Worm (Caenorhabditis elegans): ENCODE data around the gene gtap-1.
A peak's percentile ranks its signal among the peaks of the same experiment; 100 is the strongest.

Gene gtap-1

ce11 chrII:5819655-5820054, 13.4 kb downstream of the gtap-1 start (continued):
- TF ChIP-seq nhr-6 (tag; optimal IDR thresholded peaks at IDR 0.05) (no peak), rbr-2 (tag; optimal IDR thresholded peaks at IDR 0.05) (no peak), set-16 (GFP tag; IDR thresholded peaks at IDR 0.05) (no peak), arid-1 (GFP tag; conservative IDR thresholded peaks at IDR 0.05) (no peak), duxl-1 (tag; optimal IDR thresholded peaks at IDR 0.05; ENCODE audit: poor library complexity) (no peak), nhr-25 (tag; optimal IDR thresholded peaks at IDR 0.05; ENCODE audit: borderline replicate concordance, insufficient read depth) (no peak), tra-1 (GFP tag; IDR thresholded peaks at IDR 0.05) (0 out of 2 replicates have a peak, but pooled peaks have one; percentile 21), lin-38 (GFP tag; IDR thresholded peaks at IDR 0.05) (peak; percentile 90), tag-97 (GFP tag; IDR thresholded peaks at IDR 0.05) (no peak), ztf-11 (tag; optimal IDR thresholded peaks at IDR 0.05) (no peak), lin-29 (GFP tag; IDR thresholded peaks at IDR 0.05) (no peak), mes-2 (tag; optimal IDR thresholded peaks at IDR 0.05; ENCODE audit: poor library complexity, severe bottlenecking) (peak; percentile 97), daf-16 (GFP tag; optimal IDR thresholded peaks at IDR 0.05) (no peak), daf-16 (tag; optimal IDR thresholded peaks at IDR 0.05) (no peak), pha-4 (GFP tag; IDR thresholded peaks at IDR 0.05) (no peak), pha-4 (tag; optimal IDR thresholded peaks at IDR 0.05) (no peak), nhr-10 (tag; optimal IDR thresholded peaks at IDR 0.05) (no peak), snpc-1.2 (GFP tag; IDR thresholded peaks at IDR 0.05) (0 out of 2 replicates have a peak, but pooled peaks have one; percentile 9), nhr-237 (tag; optimal IDR thresholded peaks at IDR 0.05) (no peak), daf-19 (GFP tag; conservative IDR thresholded peaks at IDR 0.05) (no peak), attf-4 (tag; optimal IDR thresholded peaks at IDR 0.05) (no peak), nhr-102 (tag; optimal IDR thresholded peaks at IDR 0.05) (no peak), mdt-29 (GFP tag; IDR thresholded peaks at IDR 0.05) (no peak), spr-1 (tag; optimal IDR thresholded peaks at IDR 0.05) (no peak), nhr-48 (tag; optimal IDR thresholded peaks at IDR 0.05) (no peak), lin-1 (GFP tag; IDR thresholded peaks at IDR 0.05) (no peak), snpc-4 (tag; optimal IDR thresholded peaks at IDR 0.05) (no peak), zfp-2 (tag; optimal IDR thresholded peaks at IDR 0.05) (no peak), mdl-1 (tag; optimal IDR thresholded peaks at IDR 0.05) (no peak), madf-5 (GFP tag; IDR thresholded peaks at IDR 0.05) (no peak), F49E8.2 (tag; optimal IDR thresholded peaks at IDR 0.05; ENCODE audit: borderline replicate concordance) (no peak), ceh-44 (GFP tag; IDR thresholded peaks at IDR 0.05) (no peak), php-3 (GFP tag; IDR thresholded peaks at IDR 0.05) (no peak), unc-62 (GFP tag; optimal IDR thresholded peaks at IDR 0.05 in 1 of 2) (no peak), unc-62 (tag; optimal IDR thresholded peaks at IDR 0.05) (no peak), nhr-76 (tag; optimal IDR thresholded peaks at IDR 0.05) (no peak), dmd-9 (GFP tag; IDR thresholded peaks at IDR 0.05) (0 out of 2 replicates have a peak, but pooled peaks have one; percentile 40), dve-1 (tag; optimal IDR thresholded peaks at IDR 0.05; ENCODE audit: insufficient read depth) (no peak), ceh-82 (tag; optimal IDR thresholded peaks at IDR 0.05) (no peak), D1046.2 (GFP tag; IDR thresholded peaks at IDR 0.05) (no peak), ZK337.2 (GFP tag; IDR thresholded peaks at IDR 0.05) (0 out of 2 replicates have a peak, but pooled peaks have one; percentile 62), dmd-6 (GFP tag; IDR thresholded peaks at IDR 0.05) (peak; percentile 34), nhr-28 (tag; optimal IDR thresholded peaks at IDR 0.05) (peak; percentile 22), Y48G9A.11 (GFP tag; IDR thresholded peaks at IDR 0.05) (peak; percentile 25; the same call in 1 of the 2 replicates), nhr-111 (GFP tag; optimal IDR thresholded peaks at IDR 0.05) (no peak), Y5F2A.4 (GFP tag; optimal IDR thresholded peaks at IDR 0.05) (no peak), madf-9 (GFP tag; conservative IDR thresholded peaks at IDR 0.05) (peak; percentile 47; the same call in 1 of the 2 replicates)
